Worm (Caenorhabditis elegans) whole organism, early embryonic: ENCODE data around the gene T23F6.5.

ENCODE experiments used
- B0310.2 ChIP-seq: sonication (generic microtip); optimal IDR thresholded peaks from 2 replicates; lab custom pipeline; 2016; ENCODE audit warnings: mild to moderate bottlenecking, missing genetic modification characterization, missing compliant biosample characterization
- F13C5.2 ChIP-seq: sonication (generic microtip); optimal IDR thresholded peaks from 2 replicates; lab custom pipeline; 2017; ENCODE audit warnings: mild to moderate bottlenecking, missing genetic modification characterization, inconsistent platforms, missing compliant biosample characterization
- aly-1 ChIP-seq: sonication (generic microtip); optimal IDR thresholded peaks from 2 replicates; lab custom pipeline; 2016; ENCODE audit warnings: missing genetic modification characterization, missing compliant biosample characterization
- ama-1 ChIP-seq: fragments of 150-350 bp; optimal IDR thresholded peaks from 2 replicates; lab custom pipeline; 2014
- ceh-36 ChIP-seq: sonication (generic microtip); optimal IDR thresholded peaks from 2 replicates; lab custom pipeline; 2016; ENCODE audit warnings: missing genetic modification characterization, inconsistent platforms, missing compliant biosample characterization
- ets-7 ChIP-seq: sonication (generic microtip); optimal IDR thresholded peaks from 2 replicates; lab custom pipeline; 2016; ENCODE audit warnings: missing genotype, missing genetic modification characterization, missing compliant biosample characterization
- flt-1 ChIP-seq: fragments of 200-800 bp; sonication (Bioruptor generic); IDR thresholded peaks from 2 replicates; pipeline ENCODE4 v1.3.6; 2022; ENCODE audit warnings: missing genetic modification characterization, missing compliant biosample characterization
- hmbx-1 ChIP-seq: sonication (generic microtip); optimal IDR thresholded peaks from 2 replicates; lab custom pipeline; 2016; ENCODE audit warnings: mild to moderate bottlenecking, missing genetic modification characterization, missing compliant biosample characterization
- hmg-4 ChIP-seq: fragments of 200-800 bp; sonication (Bioruptor generic); optimal IDR thresholded peaks from 2 replicates; lab custom pipeline; 2018; ENCODE audit warnings: mild to moderate bottlenecking, missing genetic modification characterization, missing compliant biosample characterization
- hnd-1 ChIP-seq: sonication (generic microtip); optimal IDR thresholded peaks from 2 replicates; lab custom pipeline; 2016; ENCODE audit warnings: missing genetic modification characterization, missing compliant biosample characterization
- pes-1 ChIP-seq: fragments of 200-800 bp; sonication (Bioruptor generic); IDR thresholded peaks from 2 replicates; pipeline ENCODE4 v1.3.6; 2022; ENCODE audit warnings: missing genetic modification reagents, missing genetic modification characterization, missing compliant biosample characterization
- scrt-1 ChIP-seq: fragments of 200-800 bp; sonication (Bioruptor generic); IDR thresholded peaks from 2 replicates; pipeline ENCODE4 v1.3.6; 2022; ENCODE audit warnings: missing genetic modification characterization, missing compliant biosample characterization
- tbx-37 ChIP-seq: fragments of 200-800 bp; sonication (Bioruptor generic); conservative IDR thresholded peaks from 2 replicates; pipeline ENCODE4 v1.3.6; 2022; ENCODE audit warnings: missing genetic modification reagents, missing genetic modification characterization, missing compliant biosample characterization
- tra-4 ChIP-seq: sonication (generic microtip); optimal IDR thresholded peaks from 2 replicates; lab custom pipeline; 2017; ENCODE audit warnings: missing genetic modification characterization, missing compliant biosample characterization

- TF ChIP-seq ama-1 (lab: Kevin White, UChicago) (no peak), hnd-1 (tag; lab: Kevin White, UChicago) (no peak), flt-1 (GFP tag; lab: Robert Waterston, UW) (no peak), hmg-4 (no peak), ceh-36 (tag; lab: Kevin White, UChicago) (no peak), hmbx-1 (no peak), F13C5.2 (tag; lab: Kevin White, UChicago) (no peak), B0310.2 (no peak), ets-7 (tag; lab: Kevin White, UChicago) (no peak), pes-1 (GFP tag; lab: Robert Waterston, UW) (no peak), scrt-1 (GFP tag; lab: Robert Waterston, UW) (no peak), tbx-37 (GFP tag; lab: Robert Waterston, UW) (no peak), tra-4 (tag; lab: Kevin White, UChicago) (no peak), aly-1 (tag; lab: Kevin White, UChicago) (no peak)
These were observed 53.0 kb downstream of the T23F6.5 start, which contains the start of gene T23B5.3 for ce11 chrIV:12688370-12688769.
